Worm (Caenorhabditis elegans) whole organism, L1 larva: ENCODE results near the gene Y17D7C.6.

Source experiments
- ceh-82 ChIP-seq, 3 experiments: fragments of 150-350 bp in 1 of 3; sonication (generic microtip) in 2 of 3; optimal IDR thresholded peaks; 2 replicates each; lab custom pipeline; 2014 to 2017; ENCODE audit warnings: missing biosample characterization in 3 of 3, missing genetic modification characterization in 3 of 3
- dpl-1 ChIP-seq, 3 experiments: fragments of 150-350 bp in 2 of 3; sonication (generic microtip) in 1 of 3; optimal IDR thresholded peaks; 2 replicates each; lab custom pipeline; 2014 to 2017; ENCODE audit warnings: missing biosample characterization in 3 of 3, missing genetic modification characterization in 3 of 3, missing genetic modification reagents in 3 of 3
- fkh-10 ChIP-seq: sonication (generic microtip); optimal IDR thresholded peaks from 2 replicates; lab custom pipeline; 2017; ENCODE audit warnings: missing biosample characterization, missing genetic modification reagents, missing genetic modification characterization
- lin-13 ChIP-seq: fragments of 150-350 bp; optimal IDR thresholded peaks from 2 replicates; lab custom pipeline; 2014; ENCODE audit warnings: missing biosample characterization, missing genetic modification reagents, missing genetic modification characterization

DNA sequence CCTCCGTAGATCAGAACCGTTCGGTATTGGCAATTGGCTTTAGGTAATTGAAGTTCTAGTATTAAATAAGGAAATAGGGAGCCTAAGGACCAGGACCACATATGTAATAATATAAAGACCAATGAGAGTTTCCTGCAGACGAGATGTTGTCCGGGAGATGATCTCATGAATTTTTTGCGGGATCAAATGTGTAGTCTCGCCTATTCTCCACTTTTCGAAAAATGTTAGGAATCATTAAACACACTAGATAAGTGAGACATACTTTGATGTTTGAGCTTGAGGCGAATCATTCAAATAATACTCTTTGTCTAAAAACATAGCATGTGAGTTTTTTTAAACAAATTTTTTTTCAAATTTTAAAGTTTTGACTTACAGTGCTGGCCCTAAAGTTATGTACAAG, 43.4 kb downstream of the Y17D7C.6 start, which contains the start of gene F11D11.6:
- TF ChIP-seq lin-13 (GFP tag; lab: Kevin White, UChicago) (no peak), fkh-10 (no peak), dpl-1 (GFP tag; optimal IDR thresholded peaks at IDR 0.05; lab: Kevin White, UChicago) (no peak), ceh-82 (tag; optimal IDR thresholded peaks at IDR 0.05; lab: Kevin White, UChicago) (no peak)
